Worm (Caenorhabditis elegans) whole organism, early embryonic: Measurements from ENCODE around the gene nuaf-3.

Experiments used
- B0310.2 ChIP-seq: sonication (generic microtip); optimal IDR thresholded peaks from 2 replicates; lab custom pipeline; 2016; ENCODE audit warnings: mild to moderate bottlenecking, missing genetic modification characterization, missing compliant biosample characterization
- F13C5.2 ChIP-seq: sonication (generic microtip); optimal IDR thresholded peaks from 2 replicates; lab custom pipeline; 2017; ENCODE audit warnings: mild to moderate bottlenecking, missing genetic modification characterization, inconsistent platforms, missing compliant biosample characterization
- aly-1 ChIP-seq: sonication (generic microtip); optimal IDR thresholded peaks from 2 replicates; lab custom pipeline; 2016; ENCODE audit warnings: missing genetic modification characterization, missing compliant biosample characterization
- ama-1 ChIP-seq: fragments of 150-350 bp; optimal IDR thresholded peaks from 2 replicates; lab custom pipeline; 2014
- ceh-13 ChIP-seq: fragments of 200-800 bp; sonication (Bioruptor generic); optimal IDR thresholded peaks from 2 replicates; lab custom pipeline; 2018; ENCODE audit warnings: mild to moderate bottlenecking, missing genetic modification characterization, missing compliant biosample characterization
- ceh-36 ChIP-seq: sonication (generic microtip); optimal IDR thresholded peaks from 2 replicates; lab custom pipeline; 2016; ENCODE audit warnings: missing genetic modification characterization, inconsistent platforms, missing compliant biosample characterization
- flt-1 ChIP-seq: fragments of 200-800 bp; sonication (Bioruptor generic); IDR thresholded peaks from 2 replicates; pipeline ENCODE4 v1.3.6; 2022; ENCODE audit warnings: missing genetic modification characterization, missing compliant biosample characterization
- hmbx-1 ChIP-seq: sonication (generic microtip); optimal IDR thresholded peaks from 2 replicates; lab custom pipeline; 2016; ENCODE audit warnings: mild to moderate bottlenecking, missing genetic modification characterization, missing compliant biosample characterization
- hnd-1 ChIP-seq: sonication (generic microtip); optimal IDR thresholded peaks from 2 replicates; lab custom pipeline; 2016; ENCODE audit warnings: missing genetic modification characterization, missing compliant biosample characterization
- pes-1 ChIP-seq: fragments of 200-800 bp; sonication (Bioruptor generic); IDR thresholded peaks from 2 replicates; pipeline ENCODE4 v1.3.6; 2022; ENCODE audit warnings: missing genetic modification reagents, missing genetic modification characterization, missing compliant biosample characterization
- scrt-1 ChIP-seq: fragments of 200-800 bp; sonication (Bioruptor generic); IDR thresholded peaks from 2 replicates; pipeline ENCODE4 v1.3.6; 2022; ENCODE audit warnings: missing genetic modification characterization, missing compliant biosample characterization
- sea-1 ChIP-seq: fragments of 200-800 bp; sonication (Bioruptor generic); conservative IDR thresholded peaks from 2 replicates; pipeline ENCODE4 v1.3.6; 2022; ENCODE audit warnings: missing genetic modification characterization, missing compliant biosample characterization
- tbx-37 ChIP-seq: fragments of 200-800 bp; sonication (Bioruptor generic); conservative IDR thresholded peaks from 2 replicates; pipeline ENCODE4 v1.3.6; 2022; ENCODE audit warnings: missing genetic modification reagents, missing genetic modification characterization, missing compliant biosample characterization

- TF ChIP-seq ceh-13, result no peak
- peak; percentile 62 for TF ChIP-seq F13C5.2 (tag; lab: Kevin White, UChicago)
- no peak for TF ChIP-seq hmbx-1 (tag; lab: Kevin White, UChicago)
- TF ChIP-seq ceh-36, result no peak
- TF ChIP-seq aly-1 (tag; lab: Kevin White, UChicago), result no peak
- no peak for TF ChIP-seq hnd-1 (tag; lab: Kevin White, UChicago)
- no peak for TF ChIP-seq B0310.2
- 0 out of 2 replicates have a peak, but pooled peaks have one; percentile 15 for TF ChIP-seq flt-1 (GFP tag; lab: Robert Waterston, UW)
- no peak for TF ChIP-seq tbx-37 (GFP tag; lab: Robert Waterston, UW)
- TF ChIP-seq scrt-1, result no peak
- no peak for TF ChIP-seq ama-1 (lab: Kevin White, UChicago)
- TF ChIP-seq sea-1, result no peak
- TF ChIP-seq pes-1 (GFP tag; lab: Robert Waterston, UW), result peak; percentile 50; the same call in 1 of the 2 replicates
These were observed 34.5 kb upstream of the nuaf-3 start, which contains the start of the genes F01G4.6 and pfd-1 for ce11 chrIV:11149454-11150163.
